Worm (Caenorhabditis elegans) whole organism, L4 larva: Measurements from ENCODE around the gene R09D1.12.
A peak's percentile ranks its signal among the peaks of the same experiment; 100 is the strongest.
"Not testable (repeated sequence)": the region's sequence is repeated elsewhere in the genome, so short reads cannot be mapped to it uniquely, and the experiment has no call there.

Experiments used
- T20F7.1 ChIP-seq: fragments of 200-800 bp; sonication (Bioruptor generic); optimal IDR thresholded peaks from 2 replicates; lab custom pipeline; 2018; ENCODE audit warnings: mild to moderate bottlenecking, missing genetic modification characterization, missing compliant biosample characterization
- Y105C5A.15 ChIP-seq: fragments of 200-800 bp; sonication (Bioruptor generic); IDR thresholded peaks from 2 replicates; pipeline ENCODE4 v1.3.6; 2022; ENCODE audit warnings: missing genetic modification characterization, missing compliant biosample characterization
- aha-1 ChIP-seq: fragments of 150-350 bp; peaks from one replicate; lab custom pipeline; 2014; ENCODE audit warnings: missing biosample characterization, missing genetic modification characterization
- ceh-28 ChIP-seq: fragments of 150-350 bp; optimal IDR thresholded peaks from 2 replicates; lab custom pipeline; 2014; ENCODE audit warnings: missing biosample characterization, missing genetic modification reagents, missing genetic modification characterization
- daf-16 ChIP-seq, 3 experiments: sonication (generic microtip); optimal IDR thresholded peaks; 2 replicates each; lab custom pipeline; 2016 to 2017; ENCODE audit warnings: missing genetic modification characterization in 3 of 3, missing genetic modification reagents in 3 of 3, mild to moderate bottlenecking in 2 of 3, missing compliant biosample characterization in 2 of 3, missing biosample characterization in 1 of 3, moderate library complexity in 1 of 3
- dmd-6 ChIP-seq: fragments of 200-800 bp; sonication (Bioruptor generic); IDR thresholded peaks from 2 replicates; pipeline ENCODE4 v1.3.6; 2022; ENCODE audit warnings: missing genetic modification reagents, missing genetic modification characterization, missing compliant biosample characterization
- dve-1 ChIP-seq: sonication (generic microtip); optimal IDR thresholded peaks from 2 replicates; lab custom pipeline; 2017; ENCODE audit warnings: antibody characterized with exemption, mild to moderate bottlenecking, missing genetic modification characterization, missing compliant biosample characterization; ENCODE audit not compliant: insufficient read depth
- fos-1 ChIP-seq: fragments of 150-350 bp; optimal IDR thresholded peaks from 2 replicates; lab custom pipeline; 2014; ENCODE audit warnings: missing biosample characterization, missing genetic modification characterization
- gei-8 ChIP-seq: fragments of 200-800 bp; sonication (Bioruptor generic); optimal IDR thresholded peaks from 2 replicates; lab custom pipeline; 2018; ENCODE audit warnings: mild to moderate bottlenecking, missing genetic modification characterization, missing compliant biosample characterization
- hif-1 ChIP-seq, 2 experiments: sonication (generic microtip); optimal IDR thresholded peaks; 2 replicates each; lab custom pipeline; 2016 to 2017; ENCODE audit warnings: missing compliant biosample characterization in 2 of 2, missing genetic modification characterization in 2 of 2, missing genetic modification reagents in 2 of 2, missing genotype in 2 of 2, mild to moderate bottlenecking in 1 of 2
- hlh-11 ChIP-seq: fragments of 200-800 bp; sonication (Bioruptor generic); optimal IDR thresholded peaks from 2 replicates; lab custom pipeline; 2018; ENCODE audit warnings: mild to moderate bottlenecking, missing genetic modification characterization, missing compliant biosample characterization
- hlh-30 ChIP-seq: sonication (generic microtip); optimal IDR thresholded peaks from 2 replicates; lab custom pipeline; 2017; ENCODE audit warnings: antibody characterized with exemption, mild to moderate bottlenecking, missing genetic modification characterization, missing compliant biosample characterization; ENCODE audit not compliant: insufficient read depth
- jun-1 ChIP-seq: fragments of 150-350 bp; optimal IDR thresholded peaks from 2 replicates; lab custom pipeline; 2014; ENCODE audit warnings: missing biosample characterization, missing genetic modification reagents, missing genetic modification characterization
- lin-1 ChIP-seq: fragments of 200-800 bp; sonication (Bioruptor generic); IDR thresholded peaks from 2 replicates; pipeline ENCODE4 v1.3.6; 2022; ENCODE audit warnings: missing genetic modification reagents, missing genetic modification characterization, missing compliant biosample characterization
- lsy-2 ChIP-seq, 2 experiments: fragments of 150-350 bp in 1 of 2; sonication (generic microtip) in 1 of 2; optimal IDR thresholded peaks; 2 replicates each; lab custom pipeline; 2014 to 2017; ENCODE audit warnings: missing biosample characterization in 2 of 2, missing genetic modification characterization in 2 of 2
- mdl-1 ChIP-seq, 2 experiments: fragments of 150-350 bp in 1 of 2; sonication (generic microtip) in 1 of 2; optimal IDR thresholded peaks; 2 replicates each; lab custom pipeline; 2014 to 2017; ENCODE audit warnings: missing biosample characterization in 2 of 2, missing genetic modification characterization in 2 of 2
- mdt-29 ChIP-seq: fragments of 200-800 bp; sonication (Bioruptor generic); IDR thresholded peaks from 2 replicates; pipeline ENCODE4 v1.3.6; 2022; ENCODE audit warnings: missing genetic modification reagents, missing genetic modification characterization, missing compliant biosample characterization
- mep-1 ChIP-seq: fragments of 150-350 bp; sonication (generic microtip); optimal IDR thresholded peaks from 3 replicates; lab custom pipeline; 2014; ENCODE audit warnings: missing biosample characterization, missing genetic modification characterization
- mes-2 ChIP-seq: sonication (generic microtip); optimal IDR thresholded peaks from 2 replicates; lab custom pipeline; 2016; ENCODE audit warnings: missing genotype, mild to moderate bottlenecking, missing genetic modification characterization, missing compliant biosample characterization; ENCODE audit not compliant: poor library complexity, severe bottlenecking
- nhr-10 ChIP-seq: fragments of 150-350 bp; optimal IDR thresholded peaks from 2 replicates; lab custom pipeline; 2014; ENCODE audit warnings: missing biosample characterization, missing genetic modification characterization
- nhr-102 ChIP-seq: sonication (generic microtip); optimal IDR thresholded peaks from 2 replicates; lab custom pipeline; 2016; ENCODE audit warnings: mild to moderate bottlenecking, missing genetic modification characterization, moderate library complexity, missing compliant biosample characterization
- nhr-11 ChIP-seq: fragments of 150-350 bp; optimal IDR thresholded peaks from 2 replicates; lab custom pipeline; 2014; ENCODE audit warnings: missing biosample characterization, missing genetic modification characterization
- nhr-237 ChIP-seq: sonication (generic microtip); optimal IDR thresholded peaks from 2 replicates; lab custom pipeline; 2017; ENCODE audit warnings: missing biosample characterization, missing genetic modification characterization
- nhr-28 ChIP-seq: fragments of 150-350 bp; optimal IDR thresholded peaks from 2 replicates; lab custom pipeline; 2014; ENCODE audit warnings: missing biosample characterization, missing genetic modification characterization
- nhr-41 ChIP-seq: fragments of 200-800 bp; sonication (Bioruptor generic); IDR thresholded peaks from 2 replicates; pipeline ENCODE4 v1.3.6; 2022; ENCODE audit warnings: missing genetic modification reagents, missing genetic modification characterization, missing compliant biosample characterization
- nhr-48 ChIP-seq: sonication (generic microtip); optimal IDR thresholded peaks from 2 replicates; lab custom pipeline; 2016; ENCODE audit warnings: mild to moderate bottlenecking, missing genetic modification characterization, missing compliant biosample characterization
- nhr-6 ChIP-seq: fragments of 150-350 bp; optimal IDR thresholded peaks from 2 replicates; lab custom pipeline; 2014; ENCODE audit warnings: missing biosample characterization, missing genetic modification characterization
- nhr-76 ChIP-seq: fragments of 150-350 bp; optimal IDR thresholded peaks from 2 replicates; lab custom pipeline; 2014; ENCODE audit warnings: missing biosample characterization, missing genetic modification characterization
- nhr-77 ChIP-seq: fragments of 150-350 bp; optimal IDR thresholded peaks from 2 replicates; lab custom pipeline; 2014; ENCODE audit warnings: missing biosample characterization, missing genetic modification characterization
- pha-4 ChIP-seq, 2 experiments: fragments of 150-350 bp in 1 of 2; fragments of 200-800 bp in 1 of 2; sonication (Bioruptor generic) in 1 of 2; IDR thresholded peaks in 1 of 2; optimal IDR thresholded peaks in 1 of 2; 2 replicates each; pipeline versions ENCODE4 v1.3.6 to Lab custom; 2014 to 2022; ENCODE audit warnings: missing genetic modification characterization in 2 of 2, missing genetic modification reagents in 2 of 2, missing biosample characterization in 1 of 2, missing compliant biosample characterization in 1 of 2
- php-3 ChIP-seq: fragments of 200-800 bp; sonication (Bioruptor generic); IDR thresholded peaks from 2 replicates; pipeline ENCODE4 v1.3.6; 2022; ENCODE audit warnings: missing genetic modification reagents, missing genetic modification characterization, missing compliant biosample characterization
- pqm-1 ChIP-seq: sonication (generic microtip); optimal IDR thresholded peaks from 2 replicates; lab custom pipeline; 2017; ENCODE audit warnings: missing biosample characterization, missing genetic modification characterization
- rbr-2 ChIP-seq: sonication (generic microtip); optimal IDR thresholded peaks from 2 replicates; lab custom pipeline; 2016; ENCODE audit warnings: missing genotype, missing genetic modification characterization, missing compliant biosample characterization
- sdz-12 ChIP-seq: fragments of 200-800 bp; sonication (Bioruptor generic); optimal IDR thresholded peaks from 2 replicates; lab custom pipeline; 2018; ENCODE audit warnings: mild to moderate bottlenecking, missing genetic modification characterization, missing compliant biosample characterization
- tra-1 ChIP-seq: fragments of 200-800 bp; sonication (Bioruptor generic); IDR thresholded peaks from 2 replicates; pipeline ENCODE4 v1.3.6; 2022; ENCODE audit warnings: missing genetic modification reagents, missing genetic modification characterization, missing compliant biosample characterization
- unc-62 ChIP-seq, 3 experiments: fragments of 150-350 bp in 1 of 3; sonication (generic microtip); optimal IDR thresholded peaks in 2 of 3; peaks in 1 of 3; 1 replicate in 1 of 3; 2 replicates in 2 of 3; lab custom pipeline; 2014 to 2017; ENCODE audit warnings: missing biosample characterization in 3 of 3, missing genetic modification characterization in 3 of 3, missing genetic modification reagents in 3 of 3, missing genotype in 1 of 3
- ztf-11 ChIP-seq: fragments of 150-350 bp; optimal IDR thresholded peaks from 2 replicates; lab custom pipeline; 2014; ENCODE audit warnings: missing biosample characterization, missing genetic modification characterization

Gene R09D1.12

DNA sequence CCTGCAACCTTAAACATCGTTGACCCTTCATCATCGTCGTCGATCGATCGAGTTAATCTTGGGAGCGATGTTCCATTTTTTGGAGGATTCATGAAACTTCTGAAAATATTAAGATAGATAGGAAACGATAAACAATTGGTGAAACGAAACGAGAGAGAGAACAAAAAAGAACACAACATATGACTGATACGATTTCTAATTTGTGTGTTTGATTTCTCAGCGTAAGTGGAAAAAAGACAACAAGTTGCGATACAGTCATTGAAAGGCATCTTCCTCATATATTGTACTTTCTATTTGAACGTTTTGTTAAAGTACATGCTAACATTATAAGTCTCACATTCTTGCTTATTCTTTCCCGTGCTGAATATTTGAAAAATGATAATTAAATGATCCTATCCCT is at the start of gene R09D1.12:
Gene R09D1.12, minus strand, starts transcription at position 101 of the 400 bp plus-strand sequence.
- TF ChIP-seq nhr-237 (tag; lab: Kevin White, UChicago); Y105C5A.15 (GFP tag; lab: Robert Waterston, UW); lsy-2 (tag; optimal IDR thresholded peaks at IDR 0.05; lab: Kevin White, UChicago): not testable (repeated sequence)

DNA sequence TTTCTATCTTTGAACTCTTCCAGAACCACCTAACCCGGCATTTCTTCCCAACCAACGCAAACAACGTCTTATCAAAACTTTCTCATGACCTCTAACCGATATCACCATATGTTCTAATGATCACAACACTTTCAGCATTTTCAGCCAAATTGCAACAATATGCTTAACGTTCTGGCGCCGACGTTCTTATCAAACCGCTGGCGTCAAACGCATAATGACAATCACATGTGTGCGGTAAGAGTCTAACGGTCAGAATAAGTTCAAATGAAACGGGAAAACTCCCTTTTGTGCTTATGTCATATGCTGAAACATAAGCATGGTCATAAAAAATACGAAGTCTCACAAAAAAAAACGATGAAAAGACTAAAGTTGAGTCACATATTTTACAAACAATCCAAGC is 48.9 kb upstream of the R09D1.12 start:
- peak; percentile 85 for TF ChIP-seq lin-1 (GFP tag; lab: Robert Waterston, UW)
- no peak for TF ChIP-seq pha-4 (GFP tag; IDR thresholded peaks at IDR 0.05; lab: Robert Waterston, UW)
- peak; percentile 44 for TF ChIP-seq pha-4 (tag; optimal IDR thresholded peaks at IDR 0.05; lab: Kevin White, UChicago)
- peak; percentile 81 for TF ChIP-seq pqm-1 (tag; lab: Kevin White, UChicago)
- peak; percentile 98 for TF ChIP-seq dmd-6 (GFP tag; lab: Robert Waterston, UW)
- peak in 1 of 2 experiments; percentile 41 for TF ChIP-seq lsy-2 (tag; optimal IDR thresholded peaks at IDR 0.05; lab: Kevin White, UChicago)
- TF ChIP-seq mdt-29 (GFP tag; lab: Robert Waterston, UW), result peak; percentile 93
- TF ChIP-seq hlh-30, result peak; percentile 86
- peak; percentile 86 for TF ChIP-seq nhr-41 (GFP tag; lab: Robert Waterston, UW)
- peak; percentile 83 for TF ChIP-seq nhr-102 (tag; lab: Kevin White, UChicago)
- no peak for TF ChIP-seq ceh-28
- no peak for TF ChIP-seq nhr-76 (tag; lab: Kevin White, UChicago)
- TF ChIP-seq nhr-48 (tag; lab: Kevin White, UChicago), result peak; percentile 86
- no peak for TF ChIP-seq nhr-6
- TF ChIP-seq sdz-12, result no peak
- TF ChIP-seq nhr-28 (tag; lab: Kevin White, UChicago), result peak; percentile 92
- peak; percentile 79 for TF ChIP-seq nhr-77 (tag; lab: Kevin White, UChicago)
- peak; percentile 60 for TF ChIP-seq mep-1 (tag; lab: Kevin White, UChicago)
- peak in 1 of 2 experiments; percentile 49 for TF ChIP-seq hif-1 (tag; optimal IDR thresholded peaks at IDR 0.05; lab: Kevin White, UChicago)
- TF ChIP-seq dve-1 (tag; lab: Kevin White, UChicago), result peak; percentile 96
- TF ChIP-seq tra-1 (GFP tag; lab: Robert Waterston, UW), result peak; percentile 88
- TF ChIP-seq unc-62 (GFP tag; optimal IDR thresholded peaks at IDR 0.05 in 1 of 2; lab: Kevin White, UChicago), result peak in 1 of 2 experiments; percentile 62
- TF ChIP-seq unc-62 (tag; optimal IDR thresholded peaks at IDR 0.05; lab: Kevin White, UChicago), result no peak
- peak; percentile 91 for TF ChIP-seq php-3 (GFP tag; lab: Robert Waterston, UW)
- peak; percentile 53 for TF ChIP-seq jun-1 (tag; lab: Kevin White, UChicago)
- peak; percentile 24 for TF ChIP-seq nhr-10 (tag; lab: Kevin White, UChicago)
- peak; percentile 82 for TF ChIP-seq fos-1 (tag; lab: Kevin White, UChicago)
- peak; percentile 52 for TF ChIP-seq mes-2 (tag; lab: Kevin White, UChicago)
- TF ChIP-seq hlh-11 (tag; lab: Kevin White, UChicago), result peak; percentile 95
- peak; percentile 12 for TF ChIP-seq nhr-11
- TF ChIP-seq mdl-1 (tag; optimal IDR thresholded peaks at IDR 0.05; lab: Kevin White, UChicago), result peak in 1 of 2 experiments; percentile 25
- TF ChIP-seq gei-8 (GFP tag; lab: Kevin White, UChicago), result peak; percentile 62
- TF ChIP-seq daf-16 (GFP tag; optimal IDR thresholded peaks at IDR 0.05; lab: Kevin White, UChicago), result peak in 1 of 2 experiments; percentile 49
- TF ChIP-seq daf-16 (tag; optimal IDR thresholded peaks at IDR 0.05; lab: Kevin White, UChicago), result peak; percentile 96
- TF ChIP-seq aha-1 (tag; lab: Kevin White, UChicago), result no peak
- no peak for TF ChIP-seq ztf-11 (tag; lab: Kevin White, UChicago)
- TF ChIP-seq rbr-2, result no peak
- TF ChIP-seq T20F7.1 (GFP tag; lab: Kevin White, UChicago), result peak; percentile 55
